Fruit fly (Drosophila melanogaster) whole organism, adult: Measurements from ENCODE around the gene eIF3a.

Experiments used
- CG11617 ChIP-seq: fragments of 200-800 bp; sonication (Bioruptor generic); optimal IDR thresholded peaks from 2 replicates; lab custom pipeline; 2017; ENCODE audit warnings: mild to moderate bottlenecking, missing biosample characterization, missing genetic modification reagents, missing genetic modification characterization
- CG12768 ChIP-seq: fragments of 200-800 bp; sonication (Bioruptor generic); optimal IDR thresholded peaks from 2 replicates; lab custom pipeline; 2017; ENCODE audit warnings: missing biosample characterization, missing genetic modification characterization, mild to moderate bottlenecking, moderate library complexity, missing genetic modification reagents
- CG14711 ChIP-seq: fragments of 200-800 bp; sonication (Bioruptor generic); optimal IDR thresholded peaks from 2 replicates; lab custom pipeline; 2018; ENCODE audit warnings: missing biosample characterization, mild to moderate bottlenecking, missing genetic modification characterization, moderate library complexity
- CG1620 ChIP-seq: fragments of 200-800 bp; sonication (Bioruptor generic); optimal IDR thresholded peaks from 2 replicates; lab custom pipeline; 2016; ENCODE audit warnings: missing biosample characterization, missing genetic modification characterization
- CG33017 ChIP-seq: fragments of 200-800 bp; sonication (Bioruptor generic); optimal IDR thresholded peaks from 2 replicates; lab custom pipeline; 2018; ENCODE audit warnings: missing biosample characterization, mild to moderate bottlenecking, missing genetic modification characterization, moderate library complexity
- CG5204 ChIP-seq: fragments of 200-800 bp; sonication (Bioruptor generic); optimal IDR thresholded peaks from 2 replicates; lab custom pipeline; 2016; ENCODE audit warnings: missing biosample characterization, missing genetic modification characterization
- CG7045 ChIP-seq: fragments of 200-800 bp; sonication (Bioruptor generic); optimal IDR thresholded peaks from 2 replicates; lab custom pipeline; 2017; ENCODE audit warnings: missing biosample characterization, mild to moderate bottlenecking, missing genetic modification characterization
- CG7101 ChIP-seq: fragments of 200-800 bp; sonication (Bioruptor generic); optimal IDR thresholded peaks from 2 replicates; lab custom pipeline; 2018; ENCODE audit warnings: missing biosample characterization, mild to moderate bottlenecking, missing genetic modification characterization, moderate library complexity
- Clk ChIP-seq: fragments of 200-800 bp; sonication (Bioruptor generic); optimal IDR thresholded peaks from 2 replicates; lab custom pipeline; 2017; ENCODE audit warnings: missing biosample characterization, missing genetic modification characterization
- Crg-1 ChIP-seq: fragments of 200-800 bp; sonication (Bioruptor generic); optimal IDR thresholded peaks from 2 replicates; lab custom pipeline; 2016; ENCODE audit warnings: missing biosample characterization, missing genetic modification characterization
- Hr96 ChIP-seq: fragments of 200-800 bp; sonication (Bioruptor generic); optimal IDR thresholded peaks from 2 replicates; lab custom pipeline; 2016; ENCODE audit warnings: missing biosample characterization, missing genetic modification characterization
- Mnt ChIP-seq: fragments of 200-800 bp; sonication (Bioruptor generic); optimal IDR thresholded peaks from 2 replicates; lab custom pipeline; 2016; ENCODE audit warnings: missing biosample characterization, mild to moderate bottlenecking, missing genetic modification characterization
- bab1 ChIP-seq: fragments of 200-800 bp; sonication (Bioruptor generic); optimal IDR thresholded peaks from 3 replicates; lab custom pipeline; 2019; ENCODE audit warnings: missing biosample characterization, mild to moderate bottlenecking, missing genetic modification characterization, moderate library complexity
- cic ChIP-seq: fragments of 200-800 bp; sonication (Bioruptor generic); optimal IDR thresholded peaks from 2 replicates; lab custom pipeline; 2017; ENCODE audit warnings: missing biosample characterization, mild to moderate bottlenecking, missing genetic modification characterization, moderate library complexity
- cnc ChIP-seq, 2 experiments: fragments of >200 bp; optimal IDR thresholded peaks; 2 replicates each; lab custom pipeline; 2017
- kay ChIP-seq: fragments of 200-800 bp; sonication (Bioruptor generic); peaks from one replicate; lab custom pipeline; 2016; ENCODE audit warnings: missing biosample characterization, missing genetic modification characterization, borderline replicate concordance
- ovo ChIP-seq: fragments of 200-800 bp; sonication (Bioruptor generic); optimal IDR thresholded peaks from 2 replicates; lab custom pipeline; 2016; ENCODE audit warnings: missing biosample characterization, missing genetic modification characterization
- pad ChIP-seq: fragments of 200-800 bp; sonication (Bioruptor generic); optimal IDR thresholded peaks from 3 replicates; lab custom pipeline; 2017; ENCODE audit warnings: missing biosample characterization, missing genetic modification characterization, mild to moderate bottlenecking, moderate library complexity, missing genetic modification reagents
- tj ChIP-seq: fragments of 200-800 bp; sonication (Bioruptor generic); optimal IDR thresholded peaks from 3 replicates; lab custom pipeline; 2017; ENCODE audit warnings: missing biosample characterization, mild to moderate bottlenecking, missing genetic modification characterization, moderate library complexity
- toe ChIP-seq: fragments of 200-800 bp; sonication (Bioruptor generic); optimal IDR thresholded peaks from 2 replicates; lab custom pipeline; 2016; ENCODE audit warnings: missing biosample characterization, missing genetic modification characterization

The eIF3a gene

DNA sequence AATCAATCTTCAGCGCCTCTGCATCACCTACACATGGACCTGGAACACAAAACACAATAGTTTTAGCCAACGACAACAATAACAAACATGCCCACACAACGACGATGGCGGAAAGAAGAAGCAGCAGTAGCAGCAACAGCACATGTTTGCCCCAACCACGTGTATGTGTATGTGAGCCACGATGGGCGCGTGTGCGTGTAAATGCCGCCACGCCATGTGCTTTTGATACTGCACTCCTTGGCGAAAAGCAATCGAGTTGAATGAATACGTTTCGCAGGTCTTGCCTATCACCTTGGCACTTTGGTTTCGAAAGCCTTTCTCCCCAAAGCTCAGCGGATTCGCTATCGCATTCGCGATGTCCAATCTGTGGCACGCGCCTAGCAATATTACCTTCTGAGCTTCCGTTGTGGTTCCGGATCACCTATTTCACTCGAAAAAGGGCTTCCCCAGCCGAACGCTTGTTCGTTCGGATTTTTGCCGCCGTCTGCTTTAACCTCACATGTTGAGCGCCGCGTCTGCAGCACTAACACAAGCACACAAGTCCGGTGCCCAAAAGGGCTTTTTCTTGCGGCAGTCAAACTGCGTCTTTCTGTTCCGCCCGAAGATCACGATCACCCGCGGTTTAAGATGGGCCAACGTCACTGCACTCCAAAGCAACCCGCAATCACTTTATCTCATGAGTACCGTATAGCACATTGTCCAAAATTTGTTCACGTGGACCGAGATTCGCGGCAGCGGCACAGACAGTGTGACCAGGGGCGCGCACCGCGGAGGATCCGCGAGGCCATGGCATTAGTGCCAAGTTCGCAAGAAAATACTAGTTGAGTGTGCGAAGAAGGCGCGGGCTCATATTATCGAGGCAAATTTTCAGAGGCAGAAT lies 4.9 kb downstream of the eIF3a start, which contains the start of gene srl:
TSS of gene srl (minus strand) at position 751 of the 880 bp plus-strand sequence.
- TF ChIP-seq CG11617 (peak; percentile 17), Mnt (GFP tag; lab: Kevin White, UChicago) (peak; percentile 97), CG7101 (tag; lab: Kevin White, UChicago) (no peak), toe (GFP tag; lab: Kevin White, UChicago) (no peak), cic (GFP tag; lab: Kevin White, UChicago) (peak; percentile 63), CG33017 (no peak), bab1 (GFP tag; lab: Kevin White, UChicago) (peak; percentile 61), tj (GFP tag; lab: Kevin White, UChicago) (peak; percentile 66)

DNA sequence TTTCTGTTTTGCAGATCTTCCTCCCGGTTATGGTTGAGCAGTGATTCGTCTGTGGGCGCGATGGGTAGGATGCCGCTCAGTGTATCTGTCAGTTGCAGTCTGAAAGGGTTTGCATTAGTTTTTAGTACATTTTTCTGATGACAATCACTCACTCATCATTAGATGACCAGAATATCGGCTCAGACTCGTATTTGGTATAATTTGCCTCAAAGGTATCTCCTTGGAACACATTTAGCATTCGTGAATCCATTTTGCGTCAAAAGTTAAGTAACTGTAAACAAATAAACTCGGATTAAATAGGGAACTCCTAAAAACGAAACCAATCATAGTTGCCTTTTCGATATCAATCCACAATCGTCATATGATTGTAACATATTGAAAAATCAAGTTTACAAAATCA lies 7.0 kb downstream of the eIF3a start, which contains the start of gene CG31525:
TSS of gene CG31525 (plus strand) at position 301 of the 400 bp plus-strand sequence.
- TF ChIP-seq toe (GFP tag; lab: Kevin White, UChicago) = no peak

DNA sequence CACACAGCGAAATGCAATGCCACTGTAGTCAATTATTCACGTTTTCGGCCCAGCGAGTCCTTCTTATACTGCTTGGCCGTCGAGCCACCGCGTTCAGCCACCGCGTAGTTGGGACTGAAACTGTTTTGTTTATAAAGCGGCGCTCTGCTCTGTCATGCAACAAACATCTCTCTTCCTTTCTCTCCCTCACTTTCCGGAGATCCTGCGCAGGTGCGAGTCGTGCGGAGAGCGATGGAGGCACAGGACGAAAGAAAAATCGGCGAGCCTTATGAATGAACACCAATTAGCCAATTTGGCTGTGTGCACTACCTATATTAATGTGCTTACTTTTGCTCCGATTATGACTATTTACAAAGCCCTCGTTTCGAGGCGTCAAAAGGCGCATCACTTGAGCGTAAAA lies 14.2 kb downstream of the eIF3a start, which contains the start of gene CG32944:
TSS of gene CG32944 (minus strand) at position 97 of the 400 bp plus-strand sequence.
- TF ChIP-seq cic (GFP tag; lab: Kevin White, UChicago) (no peak), CG12768 (no peak), tj (GFP tag; lab: Kevin White, UChicago) (no peak), Hr96 (GFP tag; lab: Kevin White, UChicago) (no peak), CG14711 (tag; lab: Kevin White, UChicago) (no peak), toe (GFP tag; lab: Kevin White, UChicago) (no peak), kay (GFP tag; lab: Kevin White, UChicago) (no peak), CG1620 (GFP tag; lab: Kevin White, UChicago) (no peak)

DNA sequence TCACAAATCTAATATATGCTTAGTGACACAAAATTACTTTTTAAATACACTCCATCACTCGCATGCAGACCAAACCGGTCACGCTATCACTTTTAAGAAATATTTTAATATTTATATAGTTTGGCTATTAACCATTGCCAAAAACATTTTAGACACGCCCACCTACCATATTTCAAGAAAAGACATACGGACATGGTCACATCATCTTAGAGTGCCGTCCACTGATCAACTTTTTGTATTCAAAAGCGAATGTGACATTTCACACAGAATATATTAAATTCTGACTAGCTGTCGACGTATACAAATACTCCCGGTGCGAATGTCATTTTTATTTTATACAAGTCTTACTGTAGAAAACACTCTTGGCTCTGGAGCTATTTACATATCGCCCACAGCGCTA lies 17.6 kb downstream of the eIF3a start, which contains the start of gene CG31528:
TSS of gene CG31528 (plus strand) at position 301 of the 400 bp plus-strand sequence.
- TF ChIP-seq CG7045 (GFP tag; lab: Kevin White, UChicago) (no peak), pad (GFP tag; lab: Kevin White, UChicago) (no peak), CG1620 (GFP tag; lab: Kevin White, UChicago) (no peak), Crg-1 (no peak), CG12768 (no peak), Mnt (GFP tag; lab: Kevin White, UChicago) (no peak), cnc (optimal IDR thresholded peaks at IDR 0.05; lab: Kevin White, UChicago) (no peak), Hr96 (GFP tag; lab: Kevin White, UChicago) (no peak)

DNA sequence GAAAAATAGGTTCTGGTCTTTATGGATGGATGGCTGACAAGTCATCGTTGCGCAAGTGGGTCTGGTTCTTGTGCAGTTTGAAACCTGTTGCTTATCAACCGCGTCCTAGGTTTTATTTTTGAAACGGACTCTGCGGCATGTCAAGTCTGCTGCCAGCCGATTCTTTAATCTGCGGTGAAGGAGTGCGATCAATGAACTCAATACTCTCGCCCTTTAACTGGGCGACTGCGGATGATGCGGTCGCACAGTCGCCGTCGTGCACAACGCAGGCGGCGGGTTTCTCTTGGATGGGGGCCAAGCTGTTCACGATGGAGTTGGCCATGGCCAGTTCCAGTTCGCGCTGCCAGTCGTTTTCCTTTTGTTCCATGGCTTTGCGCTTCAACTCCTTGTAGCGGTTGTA lies 26.4 kb downstream of the eIF3a start:
- TF ChIP-seq cnc (optimal IDR thresholded peaks at IDR 0.05; lab: Kevin White, UChicago) (no peak), ovo (GFP tag; lab: Kevin White, UChicago) (no peak), toe (GFP tag; lab: Kevin White, UChicago) (no peak), CG7045 (GFP tag; lab: Kevin White, UChicago) (no peak), bab1 (GFP tag; lab: Kevin White, UChicago) (no peak), CG1620 (GFP tag; lab: Kevin White, UChicago) (no peak), Clk (GFP tag; lab: Kevin White, UChicago) (no peak), CG11617 (no peak), Hr96 (GFP tag; lab: Kevin White, UChicago) (no peak), CG5204 (no peak), CG7101 (tag; lab: Kevin White, UChicago) (no peak), kay (GFP tag; lab: Kevin White, UChicago) (no peak), Mnt (GFP tag; lab: Kevin White, UChicago) (no peak), CG33017 (no peak), cic (GFP tag; lab: Kevin White, UChicago) (no peak)

DNA sequence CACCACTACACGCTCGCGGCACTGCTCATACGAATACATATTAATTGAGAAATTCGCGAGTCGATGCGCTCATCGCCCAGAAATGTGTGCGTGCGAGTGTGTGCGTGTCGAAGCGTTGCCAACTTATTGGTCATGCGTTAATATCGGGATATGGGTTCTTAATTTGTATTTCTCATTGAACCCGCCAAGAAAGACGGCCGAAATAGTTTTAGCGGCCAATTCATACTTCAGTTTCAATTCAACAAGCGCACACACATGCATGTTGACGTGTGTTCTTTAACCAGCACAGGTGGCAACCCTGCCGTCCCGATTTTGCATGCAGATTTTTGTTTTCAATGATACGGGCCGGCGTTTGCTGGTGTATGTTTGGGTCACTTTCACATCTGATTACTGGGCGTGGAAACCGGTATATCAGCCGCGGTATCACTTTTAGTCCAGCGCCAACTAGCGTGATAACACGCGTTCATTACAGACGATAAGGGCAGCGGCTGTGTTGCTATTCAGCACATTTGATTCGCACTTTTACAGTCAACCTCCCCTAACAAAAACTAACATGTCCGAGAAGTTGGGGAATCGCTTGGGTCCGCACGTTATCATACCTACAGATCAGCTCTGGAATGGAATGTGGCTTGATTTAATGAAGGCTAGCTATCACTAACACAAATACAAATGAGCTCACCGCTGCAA lies 29.8 kb downstream of the eIF3a start:
- TF ChIP-seq CG1620 (GFP tag; lab: Kevin White, UChicago) (no peak), CG7045 (GFP tag; lab: Kevin White, UChicago) (no peak), toe (GFP tag; lab: Kevin White, UChicago) (peak; percentile 27), CG33017 (peak; percentile 33), CG7101 (tag; lab: Kevin White, UChicago) (no peak), cic (GFP tag; lab: Kevin White, UChicago) (peak; percentile 75), Hr96 (GFP tag; lab: Kevin White, UChicago) (no peak), bab1 (GFP tag; lab: Kevin White, UChicago) (peak; percentile 22), ovo (GFP tag; lab: Kevin White, UChicago) (no peak), pad (GFP tag; lab: Kevin White, UChicago) (no peak), Mnt (GFP tag; lab: Kevin White, UChicago) (peak; percentile 85), CG12768 (peak; percentile 42), cnc (optimal IDR thresholded peaks at IDR 0.05; lab: Kevin White, UChicago) (no peak), kay (GFP tag; lab: Kevin White, UChicago) (no peak), CG11617 (no peak), CG14711 (tag; lab: Kevin White, UChicago) (peak; percentile 91), Crg-1 (no peak), Clk (GFP tag; lab: Kevin White, UChicago) (no peak), CG5204 (no peak), tj (GFP tag; lab: Kevin White, UChicago) (peak; percentile 58)
